Worm (Caenorhabditis elegans): Measurements from ENCODE around the gene tbx-36.

Gene tbx-36

DNA sequence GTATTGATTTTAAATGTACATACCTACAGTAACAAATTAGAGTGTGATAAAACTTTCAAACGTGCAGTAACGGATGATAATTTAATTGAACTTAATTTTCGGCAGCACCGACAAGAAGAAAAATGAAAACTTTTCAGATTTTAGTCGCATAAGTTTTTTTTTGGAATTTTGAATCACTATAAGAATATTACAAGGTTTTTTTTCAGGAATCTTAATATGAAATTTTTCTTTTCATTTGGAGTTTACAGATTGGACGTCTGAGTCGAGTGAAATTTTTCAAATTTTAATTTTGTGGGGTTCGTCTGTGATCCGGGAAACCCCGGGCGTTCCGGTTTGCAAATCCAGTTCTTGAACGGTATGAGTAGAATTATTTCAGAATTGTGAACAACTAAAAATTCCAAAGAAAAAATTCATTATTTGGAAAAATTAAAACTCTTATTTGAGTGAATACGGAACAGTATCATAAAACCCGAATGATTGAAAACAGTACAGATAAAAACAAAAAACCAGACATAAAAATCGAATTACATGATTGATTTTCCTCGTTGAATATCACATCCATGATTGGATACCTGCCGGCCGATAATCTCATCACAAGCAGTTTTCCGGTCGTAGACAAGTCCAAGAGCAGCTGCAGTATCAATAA, 37.0 kb upstream of the tbx-36 start (continued):
- TF ChIP-seq let-526 (GFP tag; IDR thresholded peaks at IDR 0.05) (no peak), ceh-58 (GFP tag; IDR thresholded peaks at IDR 0.05) (0 out of 2 replicates have a peak, but pooled peaks have one; percentile 8), efl-1 (GFP tag; optimal IDR thresholded peaks at IDR 0.05) (no peak), K11D2.4 (GFP tag; IDR thresholded peaks at IDR 0.05) (peak; percentile 43; the same call in 1 of the 2 replicates), Y95B8A.8 (GFP tag; IDR thresholded peaks at IDR 0.05) (peak; percentile 21; the same call in 1 of the 2 replicates), nfya-1 (tag; optimal IDR thresholded peaks at IDR 0.05; ENCODE audit: borderline replicate concordance, insufficient read depth) (no peak), attf-6 (GFP tag; IDR thresholded peaks at IDR 0.05) (no peak), snpc-1.3 (tag; optimal IDR thresholded peaks at IDR 0.05; ENCODE audit: insufficient read depth) (no peak), nhr-80 (tag; optimal IDR thresholded peaks at IDR 0.05) (peak; percentile 34), madf-3 (GFP tag; IDR thresholded peaks at IDR 0.05) (0 out of 2 replicates have a peak, but pooled peaks have one; percentile 40), dpl-1 (GFP tag; optimal IDR thresholded peaks at IDR 0.05) (no peak), rec-8 (tag; optimal IDR thresholded peaks at IDR 0.05) (no peak), ceh-91 (GFP tag; IDR thresholded peaks at IDR 0.05) (no peak), nfya-2 (GFP tag; IDR thresholded peaks at IDR 0.05) (no peak), lir-1 (GFP tag; conservative IDR thresholded peaks at IDR 0.05) (no peak), egl-44 (GFP tag; IDR thresholded peaks at IDR 0.05) (no peak; the same call in 1 of the 2 replicates), nfyb-1 (GFP tag; IDR thresholded peaks at IDR 0.05) (peak; percentile 65), cebp-1 (GFP tag; IDR thresholded peaks at IDR 0.05) (no peak; the same call in 1 of the 2 replicates), cebp-1 (tag; optimal IDR thresholded peaks at IDR 0.05) (peak; percentile 74), ceh-40 (GFP tag; IDR thresholded peaks at IDR 0.05) (no peak), C06A6.2 (GFP tag; conservative IDR thresholded peaks at IDR 0.05) (no peak; the same call in 1 of the 2 replicates), lin-40 (tag; optimal IDR thresholded peaks at IDR 0.05) (no peak), tbp1 (GFP tag; optimal IDR thresholded peaks at IDR 0.05) (no peak), madf-6 (GFP tag; IDR thresholded peaks at IDR 0.05) (no peak), nhr-27 (tag; optimal IDR thresholded peaks at IDR 0.05) (no peak), Y53F4B.3 (GFP tag; IDR thresholded peaks at IDR 0.05) (no peak), unc-130 (GFP tag; optimal IDR thresholded peaks at IDR 0.05) (no peak), ztf-3 (GFP tag; optimal IDR thresholded peaks at IDR 0.05) (no peak), lag-1 (GFP tag; IDR thresholded peaks at IDR 0.05) (no peak), C17E4.6 (GFP tag; IDR thresholded peaks at IDR 0.05) (no peak), nhr-179 (tag; optimal IDR thresholded peaks at IDR 0.05) (no peak), ztf-18 (tag; optimal IDR thresholded peaks at IDR 0.05) (no peak), B0261.1 (tag; optimal IDR thresholded peaks at IDR 0.05) (no peak), F22D6.2 (tag; optimal IDR thresholded peaks at IDR 0.05) (no peak), dpff-1 (tag; optimal IDR thresholded peaks at IDR 0.05) (no peak), bed-1 (GFP tag; IDR thresholded peaks at IDR 0.05) (no peak), zim-3 (tag; optimal IDR thresholded peaks at IDR 0.05) (no peak)

DNA sequence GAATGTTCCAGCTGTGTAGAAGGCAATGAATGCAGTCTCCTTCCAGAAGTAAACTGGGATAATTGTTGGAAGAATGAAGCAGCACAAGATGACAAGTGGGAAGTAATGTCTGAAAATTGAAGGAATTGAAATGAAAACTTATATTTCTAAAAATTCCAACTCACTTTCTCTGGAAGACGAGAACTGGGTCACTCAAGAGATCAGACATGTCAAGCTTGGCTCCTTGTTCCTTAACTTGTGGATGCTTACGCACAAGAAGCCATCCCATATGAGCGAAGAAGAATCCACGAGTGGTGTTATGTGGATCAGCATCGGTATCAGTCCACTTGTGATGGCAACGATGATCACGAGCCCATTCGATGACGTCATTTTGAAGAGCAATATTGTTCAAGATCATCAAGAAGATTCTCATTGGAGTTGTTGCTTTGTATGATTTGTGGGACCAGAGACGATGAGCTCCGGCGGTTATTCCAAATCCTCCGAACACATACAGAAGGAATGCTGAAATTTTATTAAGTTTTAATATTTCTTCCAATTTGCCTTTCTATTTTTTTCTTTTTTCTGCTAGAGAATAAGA, 36.0 kb upstream of the tbx-36 start:
- TF ChIP-seq ama-1 (optimal IDR thresholded peaks at IDR 0.05), result no peak
- peak in 1 of 2 experiments; percentile 6 for TF ChIP-seq ama-1 (GFP tag; optimal IDR thresholded peaks at IDR 0.05)
- 0 out of 2 replicates have a peak, but pooled peaks have one; percentile 43 for TF ChIP-seq lin-26 (GFP tag; IDR thresholded peaks at IDR 0.05)
- peak; percentile 56; the same call in 1 of the 2 replicates for TF ChIP-seq Y95B8A.8 (GFP tag; IDR thresholded peaks at IDR 0.05)
- TF ChIP-seq F37B4.10 (GFP tag; IDR thresholded peaks at IDR 0.05), result no peak
- no peak for TF ChIP-seq madf-3 (GFP tag; IDR thresholded peaks at IDR 0.05)
- TF ChIP-seq Y53G8AR.9 (GFP tag; conservative IDR thresholded peaks at IDR 0.05), result peak; percentile 68
- TF ChIP-seq atf-7 (tag; optimal IDR thresholded peaks at IDR 0.05), result peak; percentile 85

Measured in whole organism, young adult.